Worm (Caenorhabditis elegans) whole organism, L4 larva: Measurements from ENCODE around the gene egg-1.

Experiments
- D1046.2 ChIP-seq: fragments of 200-800 bp; sonication (Bioruptor generic); IDR thresholded peaks from 2 replicates; pipeline ENCODE4 v1.3.6; 2022; ENCODE audit warnings: missing genetic modification characterization, missing compliant biosample characterization
- F10B5.3 ChIP-seq: sonication (generic microtip); optimal IDR thresholded peaks from 2 replicates; lab custom pipeline; 2016; ENCODE audit warnings: mild to moderate bottlenecking, missing genetic modification characterization, missing compliant biosample characterization
- F37D6.2 ChIP-seq: sonication (generic microtip); optimal IDR thresholded peaks from 2 replicates; lab custom pipeline; 2016; ENCODE audit warnings: mild to moderate bottlenecking, missing genetic modification characterization, missing compliant biosample characterization
- T20F7.1 ChIP-seq: fragments of 200-800 bp; sonication (Bioruptor generic); optimal IDR thresholded peaks from 2 replicates; lab custom pipeline; 2018; ENCODE audit warnings: mild to moderate bottlenecking, missing genetic modification characterization, missing compliant biosample characterization
- T26A8.4 ChIP-seq: fragments of 200-800 bp; sonication (Bioruptor generic); IDR thresholded peaks from 2 replicates; pipeline ENCODE4 v1.3.6; 2022; ENCODE audit warnings: missing genetic modification characterization, missing compliant biosample characterization
- Y5F2A.4 ChIP-seq: fragments of 200-800 bp; sonication (Bioruptor generic); optimal IDR thresholded peaks from 2 replicates; lab custom pipeline; 2018; ENCODE audit warnings: mild to moderate bottlenecking, missing genetic modification characterization, missing compliant biosample characterization
- ZK337.2 ChIP-seq: fragments of 200-800 bp; sonication (Bioruptor generic); IDR thresholded peaks from 2 replicates; pipeline ENCODE4 v1.3.6; 2022; ENCODE audit warnings: missing genetic modification reagents, missing genetic modification characterization, missing compliant biosample characterization
- ZK546.5 ChIP-seq, 2 experiments: sonication (generic microtip); optimal IDR thresholded peaks; 2 replicates each; lab custom pipeline; 2017; ENCODE audit warnings: missing biosample characterization in 2 of 2, missing genetic modification characterization in 2 of 2
- arid-1 ChIP-seq: fragments of 200-800 bp; sonication (Bioruptor generic); conservative IDR thresholded peaks from 2 replicates; pipeline ENCODE4 v1.3.6; 2022; ENCODE audit warnings: missing genetic modification reagents, missing genetic modification characterization, missing compliant biosample characterization
- ceh-44 ChIP-seq: fragments of 200-800 bp; sonication (Bioruptor generic); IDR thresholded peaks from 2 replicates; pipeline ENCODE4 v1.3.6; 2022; ENCODE audit warnings: missing genetic modification reagents, missing genetic modification characterization, missing compliant biosample characterization
- ces-1 ChIP-seq: fragments of 150-350 bp; sonication (generic microtip); optimal IDR thresholded peaks from 4 replicates; lab custom pipeline; 2014; ENCODE audit warnings: missing biosample characterization, missing genetic modification reagents, missing genetic modification characterization
- cey-2 ChIP-seq: sonication (generic microtip); optimal IDR thresholded peaks from 3 replicates; lab custom pipeline; 2017; ENCODE audit warnings: missing genetic modification characterization, mild to moderate bottlenecking, missing compliant biosample characterization, antibody characterized with exemption, borderline replicate concordance; ENCODE audit not compliant: insufficient read depth
- daf-12 ChIP-seq: fragments of 150-350 bp; optimal IDR thresholded peaks from 2 replicates; lab custom pipeline; 2014; ENCODE audit warnings: missing biosample characterization, missing genetic modification reagents, missing genetic modification characterization
- daf-8 ChIP-seq: fragments of 200-800 bp; sonication (Bioruptor generic); IDR thresholded peaks from 2 replicates; pipeline ENCODE4 v1.3.6; 2022; ENCODE audit warnings: missing genetic modification characterization, missing compliant biosample characterization
- dmd-6 ChIP-seq: fragments of 200-800 bp; sonication (Bioruptor generic); IDR thresholded peaks from 2 replicates; pipeline ENCODE4 v1.3.6; 2022; ENCODE audit warnings: missing genetic modification reagents, missing genetic modification characterization, missing compliant biosample characterization
- dmd-8 ChIP-seq: fragments of 200-800 bp; sonication (Bioruptor generic); IDR thresholded peaks from 2 replicates; pipeline ENCODE4 v1.3.6; 2022; ENCODE audit warnings: missing genetic modification characterization, missing compliant biosample characterization
- dmd-9 ChIP-seq: fragments of 200-800 bp; sonication (Bioruptor generic); IDR thresholded peaks from 2 replicates; pipeline ENCODE4 v1.3.6; 2022; ENCODE audit warnings: missing genetic modification reagents, missing genetic modification characterization, missing compliant biosample characterization
- dpl-1 ChIP-seq: fragments of 150-350 bp; optimal IDR thresholded peaks from 2 replicates; lab custom pipeline; 2014; ENCODE audit warnings: missing biosample characterization, missing genetic modification reagents, missing genetic modification characterization
- egl-27 ChIP-seq: sonication (generic microtip); optimal IDR thresholded peaks from 3 replicates; lab custom pipeline; 2017; ENCODE audit warnings: missing biosample characterization, missing genetic modification reagents, missing genetic modification characterization
- fos-1 ChIP-seq: fragments of 150-350 bp; optimal IDR thresholded peaks from 2 replicates; lab custom pipeline; 2014; ENCODE audit warnings: missing biosample characterization, missing genetic modification characterization
- lin-38 ChIP-seq: fragments of 200-800 bp; sonication (Bioruptor generic); IDR thresholded peaks from 2 replicates; pipeline ENCODE4 v1.3.6; 2022; ENCODE audit warnings: missing genetic modification reagents, missing genetic modification characterization, missing compliant biosample characterization
- lin-39 ChIP-seq: fragments of 150-350 bp; optimal IDR thresholded peaks from 2 replicates; lab custom pipeline; 2014; ENCODE audit warnings: missing biosample characterization, missing genetic modification reagents, missing genetic modification characterization
- mdl-1 ChIP-seq, 2 experiments: fragments of 150-350 bp in 1 of 2; sonication (generic microtip) in 1 of 2; optimal IDR thresholded peaks; 2 replicates each; lab custom pipeline; 2014 to 2017; ENCODE audit warnings: missing biosample characterization in 2 of 2, missing genetic modification characterization in 2 of 2
- mdt-29 ChIP-seq: fragments of 200-800 bp; sonication (Bioruptor generic); IDR thresholded peaks from 2 replicates; pipeline ENCODE4 v1.3.6; 2022; ENCODE audit warnings: missing genetic modification reagents, missing genetic modification characterization, missing compliant biosample characterization
- mep-1 ChIP-seq: fragments of 150-350 bp; sonication (generic microtip); optimal IDR thresholded peaks from 3 replicates; lab custom pipeline; 2014; ENCODE audit warnings: missing biosample characterization, missing genetic modification characterization
- mes-2 ChIP-seq: sonication (generic microtip); optimal IDR thresholded peaks from 2 replicates; lab custom pipeline; 2016; ENCODE audit warnings: missing genotype, mild to moderate bottlenecking, missing genetic modification characterization, missing compliant biosample characterization; ENCODE audit not compliant: poor library complexity, severe bottlenecking
- mxl-2 ChIP-seq: fragments of 200-800 bp; sonication (Bioruptor generic); conservative IDR thresholded peaks from 2 replicates; pipeline ENCODE4 v1.3.6; 2022; ENCODE audit warnings: missing genetic modification reagents, missing genetic modification characterization, missing compliant biosample characterization
- mxl-3 ChIP-seq: fragments of 200-800 bp; sonication (Bioruptor generic); optimal IDR thresholded peaks from 2 replicates; lab custom pipeline; 2018; ENCODE audit warnings: mild to moderate bottlenecking, missing genetic modification characterization, missing compliant biosample characterization
- nhr-10 ChIP-seq: fragments of 150-350 bp; optimal IDR thresholded peaks from 2 replicates; lab custom pipeline; 2014; ENCODE audit warnings: missing biosample characterization, missing genetic modification characterization
- nhr-102 ChIP-seq: sonication (generic microtip); optimal IDR thresholded peaks from 2 replicates; lab custom pipeline; 2016; ENCODE audit warnings: mild to moderate bottlenecking, missing genetic modification characterization, moderate library complexity, missing compliant biosample characterization
- nhr-25 ChIP-seq: sonication (generic microtip); optimal IDR thresholded peaks from 2 replicates; lab custom pipeline; 2017; ENCODE audit warnings: missing genetic modification characterization, mild to moderate bottlenecking, missing compliant biosample characterization, antibody characterized with exemption, moderate library complexity, borderline replicate concordance; ENCODE audit not compliant: insufficient read depth
- nhr-41 ChIP-seq: fragments of 200-800 bp; sonication (Bioruptor generic); IDR thresholded peaks from 2 replicates; pipeline ENCODE4 v1.3.6; 2022; ENCODE audit warnings: missing genetic modification reagents, missing genetic modification characterization, missing compliant biosample characterization
- nhr-76 ChIP-seq: fragments of 150-350 bp; optimal IDR thresholded peaks from 2 replicates; lab custom pipeline; 2014; ENCODE audit warnings: missing biosample characterization, missing genetic modification characterization
- pha-4 ChIP-seq, 2 experiments: fragments of 150-350 bp in 1 of 2; fragments of 200-800 bp in 1 of 2; sonication (Bioruptor generic) in 1 of 2; IDR thresholded peaks in 1 of 2; optimal IDR thresholded peaks in 1 of 2; 2 replicates each; pipeline versions ENCODE4 v1.3.6 to Lab custom; 2014 to 2022; ENCODE audit warnings: missing genetic modification characterization in 2 of 2, missing genetic modification reagents in 2 of 2, missing biosample characterization in 1 of 2, missing compliant biosample characterization in 1 of 2
- pqm-1 ChIP-seq: sonication (generic microtip); optimal IDR thresholded peaks from 2 replicates; lab custom pipeline; 2017; ENCODE audit warnings: missing biosample characterization, missing genetic modification characterization
- rbr-2 ChIP-seq: sonication (generic microtip); optimal IDR thresholded peaks from 2 replicates; lab custom pipeline; 2016; ENCODE audit warnings: missing genotype, missing genetic modification characterization, missing compliant biosample characterization
- sdz-12 ChIP-seq: fragments of 200-800 bp; sonication (Bioruptor generic); optimal IDR thresholded peaks from 2 replicates; lab custom pipeline; 2018; ENCODE audit warnings: mild to moderate bottlenecking, missing genetic modification characterization, missing compliant biosample characterization
- set-16 ChIP-seq: fragments of 200-800 bp; sonication (Bioruptor generic); IDR thresholded peaks from 2 replicates; pipeline ENCODE4 v1.3.6; 2022; ENCODE audit warnings: missing genetic modification reagents, missing genetic modification characterization, missing compliant biosample characterization
- snpc-1.2 ChIP-seq: fragments of 200-800 bp; sonication (Bioruptor generic); IDR thresholded peaks from 2 replicates; pipeline ENCODE4 v1.3.6; 2022; ENCODE audit warnings: missing genetic modification reagents, missing genetic modification characterization, missing compliant biosample characterization
- spr-1 ChIP-seq: sonication (generic microtip); optimal IDR thresholded peaks from 2 replicates; lab custom pipeline; 2016; ENCODE audit warnings: mild to moderate bottlenecking, missing genetic modification characterization, missing compliant biosample characterization
- tag-97 ChIP-seq: fragments of 200-800 bp; sonication (Bioruptor generic); IDR thresholded peaks from 2 replicates; pipeline ENCODE4 v1.3.6; 2022; ENCODE audit warnings: missing genetic modification characterization, missing compliant biosample characterization
- tra-1 ChIP-seq: fragments of 200-800 bp; sonication (Bioruptor generic); IDR thresholded peaks from 2 replicates; pipeline ENCODE4 v1.3.6; 2022; ENCODE audit warnings: missing genetic modification reagents, missing genetic modification characterization, missing compliant biosample characterization
- unc-39 ChIP-seq: sonication (generic microtip); optimal IDR thresholded peaks from 2 replicates; lab custom pipeline; 2017; ENCODE audit warnings: missing biosample characterization, missing genetic modification characterization
- unc-62 ChIP-seq, 3 experiments: fragments of 150-350 bp in 1 of 3; sonication (generic microtip); optimal IDR thresholded peaks in 2 of 3; peaks in 1 of 3; 1 replicate in 1 of 3; 2 replicates in 2 of 3; lab custom pipeline; 2014 to 2017; ENCODE audit warnings: missing biosample characterization in 3 of 3, missing genetic modification characterization in 3 of 3, missing genetic modification reagents in 3 of 3, missing genotype in 1 of 3
- zfp-2 ChIP-seq: sonication (generic microtip); optimal IDR thresholded peaks from 2 replicates; lab custom pipeline; 2016; ENCODE audit warnings: mild to moderate bottlenecking, missing genetic modification characterization, missing compliant biosample characterization
- zfp-3 ChIP-seq: fragments of 200-800 bp; sonication (Bioruptor generic); conservative IDR thresholded peaks from 2 replicates; pipeline ENCODE4 v1.3.6; 2022; ENCODE audit warnings: missing genetic modification reagents, missing genetic modification characterization, missing compliant biosample characterization
- zip-2 ChIP-seq: fragments of 150-350 bp; optimal IDR thresholded peaks from 2 replicates; lab custom pipeline; 2014; ENCODE audit warnings: missing biosample characterization, missing genetic modification characterization

egg-1 gene

DNA sequence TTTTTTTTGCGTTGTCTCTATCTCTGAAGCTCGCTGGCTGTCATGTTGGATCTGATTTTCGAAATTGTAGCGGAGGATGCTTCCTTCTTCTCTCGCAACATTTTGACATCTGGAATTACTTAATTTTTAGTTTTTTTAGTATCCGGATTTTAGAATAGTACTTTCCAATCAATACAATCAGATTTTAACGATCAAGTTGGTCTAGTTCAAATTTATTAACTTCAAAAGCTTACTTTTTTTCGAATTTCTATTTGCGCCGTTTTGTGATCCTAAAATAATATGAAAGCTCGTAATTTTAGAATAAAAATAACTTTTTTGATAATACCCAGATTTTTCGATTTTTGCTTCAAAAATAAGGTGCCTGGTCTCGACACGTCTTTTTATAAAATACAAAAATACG, 17.9 kb upstream of the egg-1 start, which contains the start of gene B0336.12:
Gene B0336.12 (minus strand): TSS at position 101 of the 400 bp plus-strand sequence.
- TF ChIP-seq dmd-6 (GFP tag; lab: Robert Waterston, UW) (no peak), nhr-41 (GFP tag; lab: Robert Waterston, UW) (no peak), dpl-1 (GFP tag; lab: Kevin White, UChicago) (no peak), lin-38 (GFP tag; lab: Robert Waterston, UW) (0 out of 2 replicates have a peak, but pooled peaks have one; percentile 22), mxl-3 (GFP tag; lab: Kevin White, UChicago) (no peak)

DNA sequence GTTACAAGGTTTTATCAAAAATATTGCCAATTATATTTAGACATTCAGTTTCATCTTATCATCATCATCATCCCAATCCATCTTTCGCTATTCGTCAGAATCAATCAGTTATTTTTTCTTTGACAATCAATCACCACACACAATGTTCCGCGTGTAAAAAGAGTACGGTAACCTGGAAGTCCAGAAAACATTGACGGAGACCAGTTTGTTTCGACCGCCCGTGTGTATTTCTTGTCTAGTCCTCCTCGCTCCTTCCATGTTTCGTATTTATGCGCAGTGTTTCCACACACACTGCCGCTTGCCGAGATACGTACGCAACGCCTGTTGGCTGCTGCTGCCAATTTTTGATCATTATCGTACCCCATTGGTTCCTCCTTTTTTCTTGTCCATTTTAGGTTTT, 17.3 kb upstream of the egg-1 start:
- no peak for TF ChIP-seq mdt-29 (GFP tag; lab: Robert Waterston, UW)
- TF ChIP-seq arid-1 (GFP tag; lab: Robert Waterston, UW) = no peak
- no peak for TF ChIP-seq F37D6.2 (tag; lab: Kevin White, UChicago)
- no peak for TF ChIP-seq zip-2 (tag; lab: Kevin White, UChicago)
- no peak for TF ChIP-seq lin-38 (GFP tag; lab: Robert Waterston, UW)
- TF ChIP-seq zfp-3 (GFP tag; lab: Robert Waterston, UW) = no peak
- no peak for TF ChIP-seq snpc-1.2
- TF ChIP-seq daf-8 (GFP tag; lab: Robert Waterston, UW) = no peak
- no peak for TF ChIP-seq ceh-44 (GFP tag; lab: Robert Waterston, UW)
- TF ChIP-seq set-16 = no peak
- TF ChIP-seq mxl-2 (GFP tag; lab: Robert Waterston, UW) = no peak
- TF ChIP-seq sdz-12 = no peak
- TF ChIP-seq egl-27 = no peak
- TF ChIP-seq nhr-76 (tag; lab: Kevin White, UChicago) = no peak
- no peak for TF ChIP-seq fos-1
- TF ChIP-seq nhr-25 (tag; lab: Kevin White, UChicago) = no peak
- no peak for TF ChIP-seq D1046.2 (GFP tag; lab: Robert Waterston, UW)
- TF ChIP-seq ZK546.5 (tag; optimal IDR thresholded peaks at IDR 0.05; lab: Kevin White, UChicago) = no peak
- no peak for TF ChIP-seq F10B5.3 (tag; lab: Kevin White, UChicago)
- TF ChIP-seq mes-2 (tag; lab: Kevin White, UChicago) = peak; percentile 41
- TF ChIP-seq ces-1 (GFP tag; lab: Kevin White, UChicago) = no peak
- peak; percentile 45 for TF ChIP-seq spr-1 (tag; lab: Kevin White, UChicago)
- no peak for TF ChIP-seq unc-39 (tag; lab: Kevin White, UChicago)
- no peak for TF ChIP-seq T26A8.4 (GFP tag; lab: Robert Waterston, UW)
- no peak for TF ChIP-seq nhr-10
- TF ChIP-seq ZK337.2 (GFP tag; lab: Robert Waterston, UW) = no peak
- peak; percentile 53 for TF ChIP-seq mep-1 (tag; lab: Kevin White, UChicago)
- no peak for TF ChIP-seq zfp-2 (tag; lab: Kevin White, UChicago)
- TF ChIP-seq Y5F2A.4 (GFP tag; lab: Kevin White, UChicago) = no peak
- no peak for TF ChIP-seq nhr-102 (tag; lab: Kevin White, UChicago)
- peak; percentile 22 for TF ChIP-seq rbr-2 (tag; lab: Kevin White, UChicago)
- peak; percentile 4 for TF ChIP-seq pqm-1 (tag; lab: Kevin White, UChicago)
- peak; percentile 95 for TF ChIP-seq mxl-3 (GFP tag; lab: Kevin White, UChicago)
- TF ChIP-seq mdl-1 (tag; optimal IDR thresholded peaks at IDR 0.05; lab: Kevin White, UChicago) = peak in 1 of 2 experiments; percentile 80
- TF ChIP-seq daf-12 (tag; lab: Kevin White, UChicago) = no peak
- TF ChIP-seq pha-4 (GFP tag; IDR thresholded peaks at IDR 0.05; lab: Robert Waterston, UW) = no peak
- TF ChIP-seq pha-4 (tag; optimal IDR thresholded peaks at IDR 0.05; lab: Kevin White, UChicago) = no peak
- TF ChIP-seq lin-39 (tag; lab: Kevin White, UChicago) = no peak
- peak in 1 of 2 experiments; percentile 76 for TF ChIP-seq unc-62 (GFP tag; optimal IDR thresholded peaks at IDR 0.05 in 1 of 2; lab: Kevin White, UChicago)
- TF ChIP-seq unc-62 (tag; optimal IDR thresholded peaks at IDR 0.05; lab: Kevin White, UChicago) = no peak
- no peak for TF ChIP-seq tag-97
- no peak for TF ChIP-seq tra-1 (GFP tag; lab: Robert Waterston, UW)
- TF ChIP-seq dmd-9 (GFP tag; lab: Robert Waterston, UW) = no peak
- TF ChIP-seq dmd-8 (GFP tag; lab: Robert Waterston, UW) = no peak
- TF ChIP-seq cey-2 (tag; lab: Kevin White, UChicago) = no peak
- no peak for TF ChIP-seq T20F7.1 (GFP tag; lab: Kevin White, UChicago)
